Worm (Caenorhabditis elegans) whole organism, young adult: ENCODE data around the gene mig-15.

Source experiments
- B0336.3 ChIP-seq: fragments of 200-800 bp; sonication (Bioruptor generic); IDR thresholded peaks from 2 replicates; pipeline ENCODE4 v1.3.6; 2022; ENCODE audit warnings: missing genetic modification characterization, missing compliant biosample characterization
- C06A6.2 ChIP-seq: fragments of 200-800 bp; sonication (Bioruptor generic); conservative IDR thresholded peaks from 2 replicates; pipeline ENCODE4 v1.3.6; 2022; ENCODE audit warnings: missing genetic modification characterization, missing compliant biosample characterization
- F10E7.11 ChIP-seq: sonication (generic microtip); optimal IDR thresholded peaks from 2 replicates; lab custom pipeline; 2017; ENCODE audit warnings: mild to moderate bottlenecking, missing genetic modification characterization, moderate library complexity, missing compliant biosample characterization
- F22D6.2 ChIP-seq: sonication (generic microtip); optimal IDR thresholded peaks from 2 replicates; lab custom pipeline; 2016; ENCODE audit warnings: mild to moderate bottlenecking, missing genetic modification characterization, missing compliant biosample characterization
- F23B12.7 ChIP-seq: sonication (generic microtip); optimal IDR thresholded peaks from 2 replicates; lab custom pipeline; 2017; ENCODE audit warnings: missing genetic modification characterization, mild to moderate bottlenecking, missing compliant biosample characterization, antibody characterized with exemption, moderate library complexity; ENCODE audit not compliant: insufficient read depth
- F49E8.2 ChIP-seq: sonication (generic microtip); optimal IDR thresholded peaks from 3 replicates; lab custom pipeline; 2017; ENCODE audit warnings: missing genetic modification characterization, mild to moderate bottlenecking, missing compliant biosample characterization, antibody characterized with exemption, moderate library complexity; ENCODE audit not compliant: insufficient read depth
- F57A8.1 ChIP-seq: fragments of 200-800 bp; sonication (Bioruptor generic); optimal IDR thresholded peaks from 2 replicates; lab custom pipeline; 2018; ENCODE audit warnings: mild to moderate bottlenecking, missing genetic modification characterization, moderate library complexity, missing compliant biosample characterization
- F57C9.4 ChIP-seq: sonication (generic microtip); optimal IDR thresholded peaks from 2 replicates; lab custom pipeline; 2017; ENCODE audit warnings: mild to moderate bottlenecking, missing genetic modification characterization, missing compliant biosample characterization
- K11D2.4 ChIP-seq: fragments of 200-800 bp; sonication (Bioruptor generic); IDR thresholded peaks from 2 replicates; pipeline ENCODE4 v1.3.6; 2022; ENCODE audit warnings: missing genetic modification reagents, missing genetic modification characterization, missing compliant biosample characterization
- K12H6.12 ChIP-seq: fragments of 200-800 bp; sonication (Bioruptor generic); optimal IDR thresholded peaks from 2 replicates; lab custom pipeline; 2018; ENCODE audit warnings: mild to moderate bottlenecking, missing genetic modification characterization, missing compliant biosample characterization
- T07F8.4 ChIP-seq: sonication (generic microtip); optimal IDR thresholded peaks from 2 replicates; lab custom pipeline; 2016; ENCODE audit warnings: mild to moderate bottlenecking, missing genetic modification characterization, moderate library complexity, missing compliant biosample characterization
- T26A5.8 ChIP-seq: sonication (generic microtip); optimal IDR thresholded peaks from 2 replicates; lab custom pipeline; 2016; ENCODE audit warnings: missing genetic modification characterization, missing compliant biosample characterization
- Y67H2A.10 ChIP-seq: fragments of 200-800 bp; sonication (Bioruptor generic); conservative IDR thresholded peaks from 2 replicates; pipeline ENCODE4 v1.3.6; 2022; ENCODE audit warnings: missing genetic modification reagents, missing genetic modification characterization, missing compliant biosample characterization
- ZK185.1 ChIP-seq: sonication (generic microtip); optimal IDR thresholded peaks from 2 replicates; lab custom pipeline; 2016; ENCODE audit warnings: mild to moderate bottlenecking, missing genetic modification characterization, missing compliant biosample characterization; ENCODE audit not compliant: poor library complexity, severe bottlenecking
- aptf-3 ChIP-seq: fragments of 200-800 bp; sonication (Bioruptor generic); IDR thresholded peaks from 2 replicates; pipeline ENCODE4 v1.3.6; 2022; ENCODE audit warnings: missing genetic modification characterization, missing compliant biosample characterization
- attf-5 ChIP-seq: fragments of 200-800 bp; sonication (Bioruptor generic); optimal IDR thresholded peaks from 2 replicates; lab custom pipeline; 2018; ENCODE audit warnings: mild to moderate bottlenecking, missing genetic modification characterization, missing compliant biosample characterization
- ccch-3 ChIP-seq: fragments of 200-800 bp; sonication (Bioruptor generic); optimal IDR thresholded peaks from 2 replicates; lab custom pipeline; 2018; ENCODE audit warnings: mild to moderate bottlenecking, missing genetic modification characterization, missing compliant biosample characterization
- cebp-1 ChIP-seq, 2 experiments: fragments of 200-800 bp in 1 of 2; sonication (Bioruptor generic) in 1 of 2; sonication (generic microtip) in 1 of 2; IDR thresholded peaks in 1 of 2; optimal IDR thresholded peaks in 1 of 2; 2 replicates each; pipeline versions ENCODE4 v1.3.6 to Lab custom; 2017 to 2022; ENCODE audit warnings: missing compliant biosample characterization in 2 of 2, missing genetic modification characterization in 2 of 2, mild to moderate bottlenecking in 1 of 2, missing genetic modification reagents in 1 of 2, moderate library complexity in 1 of 2
- ceh-58 ChIP-seq: fragments of 200-800 bp; sonication (Bioruptor generic); IDR thresholded peaks from 2 replicates; pipeline ENCODE4 v1.3.6; 2022; ENCODE audit warnings: missing genetic modification characterization, missing compliant biosample characterization
- ceh-79 ChIP-seq: sonication (generic microtip); optimal IDR thresholded peaks from 2 replicates; lab custom pipeline; 2017; ENCODE audit warnings: mild to moderate bottlenecking, missing genetic modification characterization, missing compliant biosample characterization
- chd-7 ChIP-seq: sonication (generic microtip); optimal IDR thresholded peaks from 2 replicates; lab custom pipeline; 2016; ENCODE audit warnings: mild to moderate bottlenecking, missing genetic modification characterization, moderate library complexity, missing compliant biosample characterization
- die-1 ChIP-seq: sonication (generic microtip); optimal IDR thresholded peaks from 2 replicates; lab custom pipeline; 2016; ENCODE audit warnings: missing genotype, mild to moderate bottlenecking, missing genetic modification characterization, missing compliant biosample characterization
- dpl-1 ChIP-seq: fragments of 150-350 bp; optimal IDR thresholded peaks from 2 replicates; lab custom pipeline; 2014; ENCODE audit warnings: missing biosample characterization, missing genetic modification reagents, missing genetic modification characterization
- gei-17 ChIP-seq: fragments of 200-800 bp; sonication (Bioruptor generic); optimal IDR thresholded peaks from 2 replicates; lab custom pipeline; 2018; ENCODE audit warnings: mild to moderate bottlenecking, missing genetic modification characterization, missing compliant biosample characterization
- let-526 ChIP-seq: fragments of 200-800 bp; sonication (Bioruptor generic); IDR thresholded peaks from 2 replicates; pipeline ENCODE4 v1.3.6; 2022; ENCODE audit warnings: missing genetic modification reagents, missing genetic modification characterization, missing compliant biosample characterization
- let-607 ChIP-seq, 2 experiments: fragments of 200-800 bp in 1 of 2; sonication (Bioruptor generic) in 1 of 2; sonication (generic microtip) in 1 of 2; optimal IDR thresholded peaks; 2 replicates each; lab custom pipeline; 2016 to 2018; ENCODE audit warnings: mild to moderate bottlenecking in 2 of 2, missing compliant biosample characterization in 2 of 2, missing genetic modification characterization in 2 of 2, moderate library complexity in 2 of 2, missing genotype in 1 of 2
- lin-40 ChIP-seq: sonication (generic microtip); optimal IDR thresholded peaks from 2 replicates; lab custom pipeline; 2016; ENCODE audit warnings: missing genetic modification characterization, mild to moderate bottlenecking, missing compliant biosample characterization, missing genotype, missing genetic modification reagents
- lin-54 ChIP-seq: fragments of 200-800 bp; sonication (Bioruptor generic); optimal IDR thresholded peaks from 2 replicates; lab custom pipeline; 2018; ENCODE audit warnings: mild to moderate bottlenecking, missing genetic modification characterization, missing compliant biosample characterization
- madf-10 ChIP-seq: sonication (generic microtip); optimal IDR thresholded peaks from 2 replicates; lab custom pipeline; 2016; ENCODE audit warnings: mild to moderate bottlenecking, missing genetic modification characterization, missing compliant biosample characterization
- madf-3 ChIP-seq: fragments of 200-800 bp; sonication (Bioruptor generic); IDR thresholded peaks from 2 replicates; pipeline ENCODE4 v1.3.6; 2022; ENCODE audit warnings: missing genetic modification reagents, missing genetic modification characterization, missing compliant biosample characterization
- nhr-27 ChIP-seq: fragments of 200-800 bp; sonication (Bioruptor generic); optimal IDR thresholded peaks from 2 replicates; lab custom pipeline; 2018; ENCODE audit warnings: mild to moderate bottlenecking, missing genetic modification characterization, moderate library complexity, missing compliant biosample characterization
- nhr-80 ChIP-seq: sonication (generic microtip); optimal IDR thresholded peaks from 2 replicates; lab custom pipeline; 2016; ENCODE audit warnings: missing genetic modification characterization, missing compliant biosample characterization
- pbrm-1 ChIP-seq: fragments of 200-800 bp; sonication (Bioruptor generic); IDR thresholded peaks from 2 replicates; pipeline ENCODE4 v1.3.6; 2022; ENCODE audit warnings: missing genetic modification reagents, missing genetic modification characterization, missing compliant biosample characterization
- pha-4 ChIP-seq: fragments of 150-350 bp; sonication (generic microtip); optimal IDR thresholded peaks from 2 replicates; lab custom pipeline; 2014; ENCODE audit warnings: missing biosample characterization, missing genetic modification reagents, missing genetic modification characterization
- rcor-1 ChIP-seq: fragments of 200-800 bp; sonication (Bioruptor generic); IDR thresholded peaks from 2 replicates; pipeline ENCODE4 v1.3.6; 2022; ENCODE audit warnings: missing genetic modification reagents, missing genetic modification characterization, missing compliant biosample characterization
- repo-1 ChIP-seq: sonication (generic microtip); optimal IDR thresholded peaks from 2 replicates; lab custom pipeline; 2017; ENCODE audit warnings: mild to moderate bottlenecking, missing genetic modification characterization, missing compliant biosample characterization
- sea-2 ChIP-seq: fragments of 200-800 bp; sonication (Bioruptor generic); IDR thresholded peaks from 2 replicates; pipeline ENCODE4 v1.3.6; 2022; ENCODE audit warnings: missing genetic modification characterization, missing compliant biosample characterization
- sptf-2 ChIP-seq: fragments of 200-800 bp; sonication (Bioruptor generic); optimal IDR thresholded peaks from 2 replicates; lab custom pipeline; 2018; ENCODE audit warnings: mild to moderate bottlenecking, missing genetic modification characterization, missing compliant biosample characterization
- tlf-1 ChIP-seq: fragments of 200-800 bp; sonication (Bioruptor generic); optimal IDR thresholded peaks from 2 replicates; lab custom pipeline; 2018; ENCODE audit warnings: mild to moderate bottlenecking, missing genetic modification characterization, missing compliant biosample characterization
- unc-62 ChIP-seq: fragments of 150-350 bp; optimal IDR thresholded peaks from 2 replicates; lab custom pipeline; 2014; ENCODE audit warnings: missing biosample characterization, missing genetic modification reagents, missing genetic modification characterization
- ztf-26 ChIP-seq: sonication (generic microtip); optimal IDR thresholded peaks from 2 replicates; lab custom pipeline; 2017; ENCODE audit warnings: missing genetic modification characterization, missing compliant biosample characterization
- ztf-6 ChIP-seq: fragments of 200-800 bp; sonication (Bioruptor generic); IDR thresholded peaks from 2 replicates; pipeline ENCODE4 v1.3.6; 2022; ENCODE audit warnings: missing genetic modification reagents, missing genetic modification characterization, missing compliant biosample characterization

Gene mig-15

DNA sequence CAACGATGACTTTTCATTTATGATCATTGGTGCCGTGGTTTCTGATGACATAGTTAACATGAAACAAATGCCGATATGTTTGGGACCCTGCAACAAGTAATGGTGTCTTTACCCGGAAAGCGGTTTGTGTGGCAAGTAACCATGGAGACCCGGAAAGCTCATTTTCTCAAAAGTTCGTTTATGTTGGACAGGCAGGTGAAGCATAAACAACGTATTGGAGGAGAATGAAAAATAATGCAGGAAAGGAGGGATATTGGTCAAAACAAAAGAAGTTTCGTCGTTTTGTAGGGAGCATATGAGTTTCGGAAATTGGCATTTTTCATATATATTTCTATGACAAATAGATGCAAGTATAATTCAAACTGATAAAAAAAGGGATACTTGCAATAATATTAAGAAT, 42.0 kb downstream of the mig-15 start, which contains the start of gene dyf-6:
dyf-6 (minus strand) TSS at position 101 of the 400 bp plus-strand sequence.
- TF ChIP-seq madf-3 (GFP tag; lab: Robert Waterston, UW), result no peak
- TF ChIP-seq ccch-3 (GFP tag; lab: Kevin White, UChicago), result no peak
- TF ChIP-seq K11D2.4 (GFP tag; lab: Robert Waterston, UW), result no peak
- no peak for TF ChIP-seq F49E8.2 (tag; lab: Kevin White, UChicago)
- no peak for TF ChIP-seq pha-4 (tag; lab: Kevin White, UChicago)
- no peak for TF ChIP-seq sptf-2 (GFP tag; lab: Kevin White, UChicago)
- no peak for TF ChIP-seq gei-17 (GFP tag; lab: Kevin White, UChicago)
- TF ChIP-seq unc-62 (GFP tag; lab: Kevin White, UChicago), result no peak
- no peak for TF ChIP-seq ZK185.1
- TF ChIP-seq T07F8.4 (tag; lab: Kevin White, UChicago), result no peak
- TF ChIP-seq T26A5.8 (tag; lab: Kevin White, UChicago), result no peak
- no peak for TF ChIP-seq ztf-6 (GFP tag; lab: Robert Waterston, UW)
- no peak for TF ChIP-seq sea-2 (GFP tag; lab: Robert Waterston, UW)
- no peak for TF ChIP-seq nhr-27
- no peak for TF ChIP-seq F57C9.4 (tag; lab: Kevin White, UChicago)
- TF ChIP-seq F10E7.11 (tag; lab: Kevin White, UChicago), result no peak
- TF ChIP-seq repo-1 (tag; lab: Kevin White, UChicago), result no peak
- TF ChIP-seq, all 124 proteins: peak for 0

DNA sequence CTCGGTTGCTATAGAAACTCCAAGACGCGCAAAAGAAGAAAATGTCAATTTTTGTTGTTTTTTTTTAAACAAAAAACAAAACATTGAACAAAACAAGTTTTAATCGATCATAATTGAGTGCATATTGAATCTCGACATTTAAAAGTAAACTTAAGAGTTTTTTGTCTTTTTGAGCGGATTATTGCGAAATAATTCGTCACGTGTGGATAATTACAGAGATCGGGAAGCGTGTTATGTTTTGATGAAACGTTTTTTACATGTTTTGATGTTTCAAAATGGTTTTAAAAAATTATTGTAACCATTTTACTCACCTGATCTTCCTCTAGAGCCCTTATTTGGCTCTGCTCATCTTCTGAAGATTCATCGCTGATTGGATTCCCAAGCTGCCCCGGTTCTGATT, 42.5 kb downstream of the mig-15 start:
- TF ChIP-seq cebp-1 (GFP tag; IDR thresholded peaks at IDR 0.05; lab: Robert Waterston, UW), result no peak; the same call in 1 of the 2 replicates
- TF ChIP-seq cebp-1 (tag; optimal IDR thresholded peaks at IDR 0.05; lab: Kevin White, UChicago), result peak; percentile 86
- no peak for TF ChIP-seq die-1 (tag; lab: Kevin White, UChicago)
- TF ChIP-seq lin-54 (GFP tag; lab: Kevin White, UChicago), result no peak
- no peak for TF ChIP-seq Y67H2A.10 (GFP tag; lab: Robert Waterston, UW)
- no peak for TF ChIP-seq ceh-58 (GFP tag; lab: Robert Waterston, UW)
- no peak for TF ChIP-seq F22D6.2 (tag; lab: Kevin White, UChicago)
- no peak for TF ChIP-seq F57A8.1 (GFP tag; lab: Kevin White, UChicago)

DNA sequence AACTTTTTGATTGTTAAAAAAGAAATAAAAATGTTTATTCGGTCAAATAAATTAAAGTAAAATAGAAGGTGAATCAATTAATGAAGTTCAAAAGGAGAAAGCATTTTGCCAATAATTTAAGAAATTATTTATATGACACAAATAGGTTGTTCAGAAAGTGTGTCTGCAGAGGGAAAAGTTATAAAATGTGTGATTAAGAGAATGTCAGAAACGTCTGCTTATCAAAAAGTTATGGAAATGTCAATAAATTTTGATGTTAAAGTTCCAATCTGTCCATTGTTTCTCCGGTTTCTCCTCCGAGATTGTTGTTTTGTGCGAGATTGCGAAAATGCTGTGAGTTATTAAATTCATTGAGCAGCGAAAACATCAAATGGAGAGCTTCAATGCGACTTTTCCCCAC, 48.8 kb downstream of the mig-15 start, which contains the start of gene rme-4:
rme-4 (minus strand) TSS at position 168 of the 400 bp plus-strand sequence.
- TF ChIP-seq nhr-80 (tag; lab: Kevin White, UChicago), result peak; percentile 65
- TF ChIP-seq lin-40, result no peak

DNA sequence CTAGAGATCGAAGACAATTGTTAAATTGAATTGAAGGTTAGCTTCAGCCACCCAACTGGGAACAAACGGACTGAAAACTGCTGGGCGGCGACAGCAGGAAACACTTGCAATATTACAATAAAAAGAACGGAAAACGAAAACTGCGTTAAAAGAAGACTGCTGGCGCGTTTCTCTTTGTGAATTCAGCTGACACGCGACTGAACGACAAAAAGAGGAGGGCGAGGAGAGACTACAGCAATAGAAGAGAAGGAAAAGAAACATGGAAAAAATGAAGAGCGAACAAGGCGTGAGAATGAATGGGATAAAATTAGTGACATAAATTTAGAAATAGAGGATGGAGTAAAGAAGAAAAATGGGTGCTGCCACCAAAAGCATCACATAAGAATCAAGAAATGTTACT, 50.8 kb downstream of the mig-15 start:
- TF ChIP-seq chd-7 (tag; lab: Kevin White, UChicago) (peak; percentile 41), K12H6.12 (tag; lab: Kevin White, UChicago) (peak; percentile 83), cebp-1 (GFP tag; IDR thresholded peaks at IDR 0.05; lab: Robert Waterston, UW) (no peak), cebp-1 (tag; optimal IDR thresholded peaks at IDR 0.05; lab: Kevin White, UChicago) (peak; percentile 82), pbrm-1 (peak; percentile 59; the same call in 1 of the 2 replicates), madf-10 (tag; lab: Kevin White, UChicago) (peak; percentile 49), F23B12.7 (peak; percentile 26), aptf-3 (no peak), let-526 (0 out of 2 replicates have a peak, but pooled peaks have one; percentile 45), K11D2.4 (GFP tag; lab: Robert Waterston, UW) (peak; percentile 42; the same call in 1 of the 2 replicates), B0336.3 (GFP tag; lab: Robert Waterston, UW) (peak; percentile 54; the same call in 1 of the 2 replicates), tlf-1 (GFP tag; lab: Kevin White, UChicago) (peak; percentile 17), let-607 (tag; optimal IDR thresholded peaks at IDR 0.05; lab: Kevin White, UChicago) (peak; percentile 44 to 70), dpl-1 (no peak), C06A6.2 (GFP tag; lab: Robert Waterston, UW) (peak; percentile 70), ZK185.1 (peak; percentile 13), ztf-26 (tag; lab: Kevin White, UChicago) (peak; percentile 65), nhr-80 (tag; lab: Kevin White, UChicago) (peak; percentile 65), attf-5 (peak; percentile 57), rcor-1 (GFP tag; lab: Robert Waterston, UW) (peak; percentile 45; the same call in 1 of the 2 replicates), ceh-79 (no peak), F22D6.2 (tag; lab: Kevin White, UChicago) (peak; percentile 33)
